Worm (Caenorhabditis elegans) whole organism, late embryonic: ENCODE measurements around the gene W10G11.2.

Source experiments
- C08G9.2 ChIP-seq: sonication (generic microtip); optimal IDR thresholded peaks from 2 replicates; lab custom pipeline; 2016; ENCODE audit warnings: mild to moderate bottlenecking, missing genetic modification characterization, moderate library complexity, missing compliant biosample characterization
- C38D4.7 ChIP-seq: fragments of 200-800 bp; sonication (Bioruptor generic); optimal IDR thresholded peaks from 2 replicates; lab custom pipeline; 2018; ENCODE audit warnings: mild to moderate bottlenecking, missing genetic modification characterization, moderate library complexity, missing compliant biosample characterization
- ceh-19 ChIP-seq: fragments of 200-800 bp; sonication (Bioruptor generic); optimal IDR thresholded peaks from 2 replicates; lab custom pipeline; 2018; ENCODE audit warnings: mild to moderate bottlenecking, missing genetic modification characterization, missing compliant biosample characterization
- ceh-22 ChIP-seq: sonication (generic microtip); optimal IDR thresholded peaks from 2 replicates; lab custom pipeline; 2017; ENCODE audit warnings: missing biosample characterization, missing genetic modification characterization
- dmd-4 ChIP-seq: sonication (generic microtip); optimal IDR thresholded peaks from 2 replicates; lab custom pipeline; 2016; ENCODE audit warnings: borderline replicate concordance, missing genetic modification characterization, missing compliant biosample characterization
- fkh-10 ChIP-seq: fragments of 150-350 bp; optimal IDR thresholded peaks from 2 replicates; lab custom pipeline; 2014; ENCODE audit warnings: missing biosample characterization, missing genetic modification reagents, missing genetic modification characterization
- hlh-6 ChIP-seq: sonication (generic microtip); optimal IDR thresholded peaks from 2 replicates; lab custom pipeline; 2016; ENCODE audit warnings: missing genotype, missing genetic modification characterization, missing compliant biosample characterization
- nfya-1 ChIP-seq: sonication (generic microtip); optimal IDR thresholded peaks from 2 replicates; lab custom pipeline; 2017; ENCODE audit warnings: missing genetic modification characterization, mild to moderate bottlenecking, missing compliant biosample characterization, antibody characterized with exemption, moderate library complexity
- nhr-11 ChIP-seq: fragments of 150-350 bp; optimal IDR thresholded peaks from 2 replicates; lab custom pipeline; 2014; ENCODE audit warnings: missing biosample characterization, missing genetic modification characterization
- odd-2 ChIP-seq: sonication (generic microtip); optimal IDR thresholded peaks from 2 replicates; lab custom pipeline; 2017; ENCODE audit warnings: antibody characterized with exemption, mild to moderate bottlenecking, missing genetic modification characterization, missing compliant biosample characterization
- pat-9 ChIP-seq: fragments of 200-800 bp; sonication (Bioruptor generic); optimal IDR thresholded peaks from 2 replicates; lab custom pipeline; 2018; ENCODE audit warnings: mild to moderate bottlenecking, missing genetic modification characterization, moderate library complexity, missing compliant biosample characterization
- pros-1 ChIP-seq: fragments of 150-350 bp; optimal IDR thresholded peaks from 2 replicates; lab custom pipeline; 2014; ENCODE audit warnings: missing biosample characterization, missing genetic modification reagents, missing genetic modification characterization

ce11 chrII:3546381-3546931, 15.0 kb downstream of the W10G11.2 start, which contains the start of gene apd-3:
- TF ChIP-seq ceh-22 (tag; lab: Kevin White, UChicago) (no peak), dmd-4 (no peak), nhr-11 (tag; lab: Kevin White, UChicago) (no peak), pat-9 (tag; lab: Kevin White, UChicago) (no peak), fkh-10 (no peak), ceh-19 (no peak), C38D4.7 (GFP tag; lab: Kevin White, UChicago) (no peak), odd-2 (tag; lab: Kevin White, UChicago) (no peak), nfya-1 (tag; lab: Kevin White, UChicago) (no peak), hlh-6 (tag; lab: Kevin White, UChicago) (no peak), C08G9.2 (tag; lab: Kevin White, UChicago) (no peak), pros-1 (tag; lab: Kevin White, UChicago) (no peak)
